Worm (Caenorhabditis elegans) whole organism, L4 larva: ENCODE measurements around the gene srz-14.

ENCODE experiments used
- dpl-1 ChIP-seq: fragments of 150-350 bp; optimal IDR thresholded peaks from 2 replicates; lab custom pipeline; 2014; ENCODE audit warnings: missing biosample characterization, missing genetic modification reagents, missing genetic modification characterization
- duxl-1 ChIP-seq: sonication (generic microtip); optimal IDR thresholded peaks from 2 replicates; lab custom pipeline; 2016; ENCODE audit warnings: mild to moderate bottlenecking, missing genetic modification characterization, moderate library complexity, missing compliant biosample characterization; ENCODE audit not compliant: poor library complexity
- fos-1 ChIP-seq: fragments of 150-350 bp; optimal IDR thresholded peaks from 2 replicates; lab custom pipeline; 2014; ENCODE audit warnings: missing biosample characterization, missing genetic modification characterization
- lin-29 ChIP-seq: fragments of 200-800 bp; sonication (Bioruptor generic); IDR thresholded peaks from 2 replicates; pipeline ENCODE4 v1.3.6; 2022; ENCODE audit warnings: missing genetic modification reagents, missing genetic modification characterization, missing compliant biosample characterization
- pha-4 ChIP-seq, 2 experiments: fragments of 150-350 bp in 1 of 2; fragments of 200-800 bp in 1 of 2; sonication (Bioruptor generic) in 1 of 2; IDR thresholded peaks in 1 of 2; optimal IDR thresholded peaks in 1 of 2; 2 replicates each; pipeline versions ENCODE4 v1.3.6 to Lab custom; 2014 to 2022; ENCODE audit warnings: missing genetic modification characterization in 2 of 2, missing genetic modification reagents in 2 of 2, missing biosample characterization in 1 of 2, missing compliant biosample characterization in 1 of 2
- pqm-1 ChIP-seq: sonication (generic microtip); optimal IDR thresholded peaks from 2 replicates; lab custom pipeline; 2017; ENCODE audit warnings: missing biosample characterization, missing genetic modification characterization
- saeg-2 ChIP-seq: fragments of 200-800 bp; sonication (Bioruptor generic); IDR thresholded peaks from 2 replicates; pipeline ENCODE4 v1.3.6; 2022; ENCODE audit warnings: missing genetic modification reagents, missing genetic modification characterization, missing compliant biosample characterization
- spr-1 ChIP-seq: sonication (generic microtip); optimal IDR thresholded peaks from 2 replicates; lab custom pipeline; 2016; ENCODE audit warnings: mild to moderate bottlenecking, missing genetic modification characterization, missing compliant biosample characterization
- unc-39 ChIP-seq: sonication (generic microtip); optimal IDR thresholded peaks from 2 replicates; lab custom pipeline; 2017; ENCODE audit warnings: missing biosample characterization, missing genetic modification characterization
- unc-62 ChIP-seq, 3 experiments: fragments of 150-350 bp in 1 of 3; sonication (generic microtip); optimal IDR thresholded peaks in 2 of 3; peaks in 1 of 3; 1 replicate in 1 of 3; 2 replicates in 2 of 3; lab custom pipeline; 2014 to 2017; ENCODE audit warnings: missing biosample characterization in 3 of 3, missing genetic modification characterization in 3 of 3, missing genetic modification reagents in 3 of 3, missing genotype in 1 of 3

ce11 chrV:16163719-16164118 lies 19.7 kb upstream of the srz-14 start, which contains the start of gene F10A3.12:
- no peak for TF ChIP-seq duxl-1 (tag; lab: Kevin White, UChicago)
- no peak for TF ChIP-seq saeg-2 (GFP tag; lab: Robert Waterston, UW)
- TF ChIP-seq dpl-1 (GFP tag; lab: Kevin White, UChicago), result no peak
- no peak for TF ChIP-seq unc-39 (tag; lab: Kevin White, UChicago)
- no peak for TF ChIP-seq pqm-1 (tag; lab: Kevin White, UChicago)
- TF ChIP-seq unc-62 (GFP tag; optimal IDR thresholded peaks at IDR 0.05 in 1 of 2; lab: Kevin White, UChicago), result no peak
- TF ChIP-seq unc-62 (tag; optimal IDR thresholded peaks at IDR 0.05; lab: Kevin White, UChicago), result no peak
- TF ChIP-seq spr-1 (tag; lab: Kevin White, UChicago), result no peak
- no peak for TF ChIP-seq lin-29 (GFP tag; lab: Robert Waterston, UW)
- no peak for TF ChIP-seq fos-1 (tag; lab: Kevin White, UChicago)
- no peak for TF ChIP-seq pha-4 (GFP tag; IDR thresholded peaks at IDR 0.05; lab: Robert Waterston, UW)
- no peak for TF ChIP-seq pha-4 (tag; optimal IDR thresholded peaks at IDR 0.05; lab: Kevin White, UChicago)
